Worm (Caenorhabditis elegans) whole organism, L4 larva: ENCODE measurements around the gene ZC262.2.

Experiments
- D1046.2 ChIP-seq: fragments of 200-800 bp; sonication (Bioruptor generic); IDR thresholded peaks from 2 replicates; pipeline ENCODE4 v1.3.6; 2022; ENCODE audit warnings: missing genetic modification characterization, missing compliant biosample characterization
- F10B5.3 ChIP-seq: sonication (generic microtip); optimal IDR thresholded peaks from 2 replicates; lab custom pipeline; 2016; ENCODE audit warnings: mild to moderate bottlenecking, missing genetic modification characterization, missing compliant biosample characterization
- Y105C5A.15 ChIP-seq: fragments of 200-800 bp; sonication (Bioruptor generic); IDR thresholded peaks from 2 replicates; pipeline ENCODE4 v1.3.6; 2022; ENCODE audit warnings: missing genetic modification characterization, missing compliant biosample characterization
- Y48G9A.11 ChIP-seq: fragments of 200-800 bp; sonication (Bioruptor generic); IDR thresholded peaks from 2 replicates; pipeline ENCODE4 v1.3.6; 2022; ENCODE audit warnings: missing genetic modification reagents, missing genetic modification characterization, missing compliant biosample characterization
- aly-2 ChIP-seq: sonication (generic microtip); optimal IDR thresholded peaks from 2 replicates; lab custom pipeline; 2018; ENCODE audit warnings: missing biosample characterization, missing genetic modification characterization
- arid-1 ChIP-seq: fragments of 200-800 bp; sonication (Bioruptor generic); conservative IDR thresholded peaks from 2 replicates; pipeline ENCODE4 v1.3.6; 2022; ENCODE audit warnings: missing genetic modification reagents, missing genetic modification characterization, missing compliant biosample characterization
- ceh-44 ChIP-seq: fragments of 200-800 bp; sonication (Bioruptor generic); IDR thresholded peaks from 2 replicates; pipeline ENCODE4 v1.3.6; 2022; ENCODE audit warnings: missing genetic modification reagents, missing genetic modification characterization, missing compliant biosample characterization
- daf-8 ChIP-seq: fragments of 200-800 bp; sonication (Bioruptor generic); IDR thresholded peaks from 2 replicates; pipeline ENCODE4 v1.3.6; 2022; ENCODE audit warnings: missing genetic modification characterization, missing compliant biosample characterization
- dmd-6 ChIP-seq: fragments of 200-800 bp; sonication (Bioruptor generic); IDR thresholded peaks from 2 replicates; pipeline ENCODE4 v1.3.6; 2022; ENCODE audit warnings: missing genetic modification reagents, missing genetic modification characterization, missing compliant biosample characterization
- dmd-8 ChIP-seq: fragments of 200-800 bp; sonication (Bioruptor generic); IDR thresholded peaks from 2 replicates; pipeline ENCODE4 v1.3.6; 2022; ENCODE audit warnings: missing genetic modification characterization, missing compliant biosample characterization
- dmd-9 ChIP-seq: fragments of 200-800 bp; sonication (Bioruptor generic); IDR thresholded peaks from 2 replicates; pipeline ENCODE4 v1.3.6; 2022; ENCODE audit warnings: missing genetic modification reagents, missing genetic modification characterization, missing compliant biosample characterization
- duxl-1 ChIP-seq: sonication (generic microtip); optimal IDR thresholded peaks from 2 replicates; lab custom pipeline; 2016; ENCODE audit warnings: mild to moderate bottlenecking, missing genetic modification characterization, moderate library complexity, missing compliant biosample characterization; ENCODE audit not compliant: poor library complexity
- egl-43 ChIP-seq: fragments of 200-800 bp; sonication (Bioruptor generic); IDR thresholded peaks from 2 replicates; pipeline ENCODE4 v1.3.6; 2022; ENCODE audit warnings: missing genetic modification reagents, missing genetic modification characterization, missing compliant biosample characterization
- fkh-10 ChIP-seq: fragments of 150-350 bp; optimal IDR thresholded peaks from 2 replicates; lab custom pipeline; 2014; ENCODE audit warnings: missing biosample characterization, missing genetic modification reagents, missing genetic modification characterization
- gei-8 ChIP-seq: fragments of 200-800 bp; sonication (Bioruptor generic); optimal IDR thresholded peaks from 2 replicates; lab custom pipeline; 2018; ENCODE audit warnings: mild to moderate bottlenecking, missing genetic modification characterization, missing compliant biosample characterization
- hlh-11 ChIP-seq: fragments of 200-800 bp; sonication (Bioruptor generic); optimal IDR thresholded peaks from 2 replicates; lab custom pipeline; 2018; ENCODE audit warnings: mild to moderate bottlenecking, missing genetic modification characterization, missing compliant biosample characterization
- hlh-30 ChIP-seq: sonication (generic microtip); optimal IDR thresholded peaks from 2 replicates; lab custom pipeline; 2017; ENCODE audit warnings: antibody characterized with exemption, mild to moderate bottlenecking, missing genetic modification characterization, missing compliant biosample characterization; ENCODE audit not compliant: insufficient read depth
- hmg-1.1 ChIP-seq: fragments of 200-800 bp; sonication (Bioruptor generic); IDR thresholded peaks from 2 replicates; pipeline ENCODE4 v1.3.6; 2022; ENCODE audit warnings: missing genetic modification reagents, missing genetic modification characterization, missing compliant biosample characterization
- jun-1 ChIP-seq: fragments of 150-350 bp; optimal IDR thresholded peaks from 2 replicates; lab custom pipeline; 2014; ENCODE audit warnings: missing biosample characterization, missing genetic modification reagents, missing genetic modification characterization
- lin-38 ChIP-seq: fragments of 200-800 bp; sonication (Bioruptor generic); IDR thresholded peaks from 2 replicates; pipeline ENCODE4 v1.3.6; 2022; ENCODE audit warnings: missing genetic modification reagents, missing genetic modification characterization, missing compliant biosample characterization
- lir-3 ChIP-seq: sonication (generic microtip); optimal IDR thresholded peaks from 2 replicates; lab custom pipeline; 2016; ENCODE audit warnings: mild to moderate bottlenecking, missing genetic modification characterization, missing compliant biosample characterization
- madf-9 ChIP-seq: fragments of 200-800 bp; sonication (Bioruptor generic); conservative IDR thresholded peaks from 2 replicates; pipeline ENCODE4 v1.3.6; 2022; ENCODE audit warnings: missing genetic modification reagents, missing genetic modification characterization, missing compliant biosample characterization
- mdl-1 ChIP-seq, 2 experiments: fragments of 150-350 bp in 1 of 2; sonication (generic microtip) in 1 of 2; optimal IDR thresholded peaks; 2 replicates each; lab custom pipeline; 2014 to 2017; ENCODE audit warnings: missing biosample characterization in 2 of 2, missing genetic modification characterization in 2 of 2
- mdt-29 ChIP-seq: fragments of 200-800 bp; sonication (Bioruptor generic); IDR thresholded peaks from 2 replicates; pipeline ENCODE4 v1.3.6; 2022; ENCODE audit warnings: missing genetic modification reagents, missing genetic modification characterization, missing compliant biosample characterization
- mep-1 ChIP-seq: fragments of 150-350 bp; sonication (generic microtip); optimal IDR thresholded peaks from 3 replicates; lab custom pipeline; 2014; ENCODE audit warnings: missing biosample characterization, missing genetic modification characterization
- mxl-2 ChIP-seq: fragments of 200-800 bp; sonication (Bioruptor generic); conservative IDR thresholded peaks from 2 replicates; pipeline ENCODE4 v1.3.6; 2022; ENCODE audit warnings: missing genetic modification reagents, missing genetic modification characterization, missing compliant biosample characterization
- nhr-102 ChIP-seq: sonication (generic microtip); optimal IDR thresholded peaks from 2 replicates; lab custom pipeline; 2016; ENCODE audit warnings: mild to moderate bottlenecking, missing genetic modification characterization, moderate library complexity, missing compliant biosample characterization
- nhr-111 ChIP-seq: fragments of 200-800 bp; sonication (Bioruptor generic); optimal IDR thresholded peaks from 2 replicates; lab custom pipeline; 2018; ENCODE audit warnings: mild to moderate bottlenecking, missing genetic modification characterization, missing compliant biosample characterization
- nhr-25 ChIP-seq: sonication (generic microtip); optimal IDR thresholded peaks from 2 replicates; lab custom pipeline; 2017; ENCODE audit warnings: missing genetic modification characterization, mild to moderate bottlenecking, missing compliant biosample characterization, antibody characterized with exemption, moderate library complexity, borderline replicate concordance; ENCODE audit not compliant: insufficient read depth
- nhr-48 ChIP-seq: sonication (generic microtip); optimal IDR thresholded peaks from 2 replicates; lab custom pipeline; 2016; ENCODE audit warnings: mild to moderate bottlenecking, missing genetic modification characterization, missing compliant biosample characterization
- pha-4 ChIP-seq, 2 experiments: fragments of 150-350 bp in 1 of 2; fragments of 200-800 bp in 1 of 2; sonication (Bioruptor generic) in 1 of 2; IDR thresholded peaks in 1 of 2; optimal IDR thresholded peaks in 1 of 2; 2 replicates each; pipeline versions ENCODE4 v1.3.6 to Lab custom; 2014 to 2022; ENCODE audit warnings: missing genetic modification characterization in 2 of 2, missing genetic modification reagents in 2 of 2, missing biosample characterization in 1 of 2, missing compliant biosample characterization in 1 of 2
- php-3 ChIP-seq: fragments of 200-800 bp; sonication (Bioruptor generic); IDR thresholded peaks from 2 replicates; pipeline ENCODE4 v1.3.6; 2022; ENCODE audit warnings: missing genetic modification reagents, missing genetic modification characterization, missing compliant biosample characterization
- saeg-2 ChIP-seq: fragments of 200-800 bp; sonication (Bioruptor generic); IDR thresholded peaks from 2 replicates; pipeline ENCODE4 v1.3.6; 2022; ENCODE audit warnings: missing genetic modification reagents, missing genetic modification characterization, missing compliant biosample characterization
- spr-1 ChIP-seq: sonication (generic microtip); optimal IDR thresholded peaks from 2 replicates; lab custom pipeline; 2016; ENCODE audit warnings: mild to moderate bottlenecking, missing genetic modification characterization, missing compliant biosample characterization
- tra-1 ChIP-seq: fragments of 200-800 bp; sonication (Bioruptor generic); IDR thresholded peaks from 2 replicates; pipeline ENCODE4 v1.3.6; 2022; ENCODE audit warnings: missing genetic modification reagents, missing genetic modification characterization, missing compliant biosample characterization
- unc-130 ChIP-seq: sonication (generic microtip); optimal IDR thresholded peaks from 2 replicates; lab custom pipeline; 2016; ENCODE audit warnings: missing genetic modification reagents, missing genetic modification characterization, missing compliant biosample characterization
- unc-39 ChIP-seq: sonication (generic microtip); optimal IDR thresholded peaks from 2 replicates; lab custom pipeline; 2017; ENCODE audit warnings: missing biosample characterization, missing genetic modification characterization
- unc-62 ChIP-seq, 3 experiments: fragments of 150-350 bp in 1 of 3; sonication (generic microtip); optimal IDR thresholded peaks in 2 of 3; peaks in 1 of 3; 1 replicate in 1 of 3; 2 replicates in 2 of 3; lab custom pipeline; 2014 to 2017; ENCODE audit warnings: missing biosample characterization in 3 of 3, missing genetic modification characterization in 3 of 3, missing genetic modification reagents in 3 of 3, missing genotype in 1 of 3
- vab-7 ChIP-seq: fragments of 200-800 bp; sonication (Bioruptor generic); IDR thresholded peaks from 2 replicates; pipeline ENCODE4 v1.3.6; 2022; ENCODE audit warnings: missing genetic modification reagents, missing genetic modification characterization, missing compliant biosample characterization
- zag-1 ChIP-seq: fragments of 150-350 bp; optimal IDR thresholded peaks from 2 replicates; lab custom pipeline; 2014; ENCODE audit warnings: missing biosample characterization, missing genetic modification characterization
- zip-11 ChIP-seq: fragments of 200-800 bp; sonication (Bioruptor generic); IDR thresholded peaks from 2 replicates; pipeline ENCODE4 v1.3.6; 2022; ENCODE audit warnings: missing genetic modification characterization, missing compliant biosample characterization
- zip-2 ChIP-seq: fragments of 150-350 bp; optimal IDR thresholded peaks from 2 replicates; lab custom pipeline; 2014; ENCODE audit warnings: missing biosample characterization, missing genetic modification characterization
- ztf-7 ChIP-seq: fragments of 150-350 bp; optimal IDR thresholded peaks from 2 replicates; lab custom pipeline; 2014; ENCODE audit warnings: missing biosample characterization, missing genetic modification characterization

The ZC262.2 gene

DNA sequence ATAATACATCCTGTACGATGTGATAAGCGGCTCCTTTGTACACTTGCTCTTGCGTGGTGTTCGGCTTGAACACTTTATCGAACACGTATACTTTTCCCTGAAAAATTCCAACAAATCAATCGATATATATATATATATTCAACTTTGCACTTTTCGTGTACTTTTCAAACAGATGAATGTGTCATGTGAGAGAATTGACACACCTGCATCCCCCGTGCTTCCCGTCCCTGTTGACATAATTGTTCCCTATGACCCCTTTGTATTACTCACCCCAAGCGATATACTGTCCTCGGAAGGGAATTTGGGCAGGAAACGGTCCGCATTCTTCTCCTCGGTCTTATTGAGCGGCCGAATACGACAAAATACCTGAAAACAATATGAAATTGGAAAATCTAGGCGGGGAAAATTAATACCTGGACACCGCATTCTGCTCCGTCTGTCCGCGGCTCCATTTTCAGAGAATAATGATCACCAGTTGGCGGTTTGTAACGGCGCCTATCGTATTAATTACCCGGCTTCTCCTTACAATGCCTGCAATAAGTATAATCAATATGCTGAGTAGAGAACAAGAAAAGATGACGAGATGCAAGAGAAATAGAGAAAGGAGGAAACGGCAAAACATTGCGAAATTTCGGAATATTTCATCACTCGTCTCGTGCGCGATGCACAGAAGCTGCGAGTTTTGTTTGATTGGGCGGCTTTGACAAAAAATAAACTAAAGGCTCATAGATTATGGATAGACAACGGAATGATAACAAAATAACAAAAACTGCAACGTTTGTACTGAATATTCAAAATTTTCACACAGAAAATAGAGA lies 23.0 kb downstream of the ZC262.2 start, which contains the start of gene unc-116 (continued):
- TF ChIP-seq madf-9, result no peak
- no peak for TF ChIP-seq lin-38 (GFP tag; lab: Robert Waterston, UW)
- TF ChIP-seq hlh-11, result no peak
- TF ChIP-seq Y48G9A.11 (GFP tag; lab: Robert Waterston, UW), result no peak
- TF ChIP-seq D1046.2 (GFP tag; lab: Robert Waterston, UW), result no peak
- no peak for TF ChIP-seq mdt-29 (GFP tag; lab: Robert Waterston, UW)
- TF ChIP-seq fkh-10 (GFP tag; lab: Kevin White, UChicago), result no peak
- no peak for TF ChIP-seq pha-4 (GFP tag; IDR thresholded peaks at IDR 0.05; lab: Robert Waterston, UW)
- TF ChIP-seq pha-4 (tag; optimal IDR thresholded peaks at IDR 0.05; lab: Kevin White, UChicago), result peak; percentile 8
- no peak for TF ChIP-seq dmd-6 (GFP tag; lab: Robert Waterston, UW)
- no peak for TF ChIP-seq spr-1 (tag; lab: Kevin White, UChicago)
- no peak for TF ChIP-seq nhr-48 (tag; lab: Kevin White, UChicago)
- peak; percentile 79 for TF ChIP-seq hlh-30 (tag; lab: Kevin White, UChicago)
- no peak for TF ChIP-seq zag-1 (tag; lab: Kevin White, UChicago)
- TF ChIP-seq mep-1 (tag; lab: Kevin White, UChicago), result no peak
- 0 out of 2 replicates have a peak, but pooled peaks have one; percentile 31 for TF ChIP-seq dmd-9 (GFP tag; lab: Robert Waterston, UW)
- no peak for TF ChIP-seq F10B5.3 (tag; lab: Kevin White, UChicago)
- TF ChIP-seq hmg-1.1 (GFP tag; lab: Robert Waterston, UW), result peak; percentile 51
- TF ChIP-seq mxl-2, result no peak
- no peak for TF ChIP-seq saeg-2
- no peak for TF ChIP-seq php-3 (GFP tag; lab: Robert Waterston, UW)
- TF ChIP-seq nhr-25 (tag; lab: Kevin White, UChicago), result no peak
- TF ChIP-seq ceh-44 (GFP tag; lab: Robert Waterston, UW), result no peak
- 0 out of 2 replicates have a peak, but pooled peaks have one; percentile 28 for TF ChIP-seq egl-43 (GFP tag; lab: Robert Waterston, UW)

DNA sequence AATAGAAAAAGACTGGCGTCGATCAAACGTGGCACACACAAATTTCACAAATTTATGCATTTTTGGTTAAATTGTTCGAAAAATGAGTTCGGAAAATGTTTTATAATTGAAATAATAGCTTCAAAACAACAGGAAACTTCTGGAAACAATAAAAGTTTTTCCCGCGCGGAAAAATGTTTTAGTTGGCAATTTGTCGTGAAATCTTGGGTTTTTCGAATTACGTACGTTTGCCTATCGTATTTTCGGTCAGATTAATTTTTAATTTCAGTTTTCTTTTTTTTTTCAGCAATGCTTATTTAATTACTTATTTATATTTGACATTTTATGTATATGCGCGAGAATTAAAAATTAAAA lies 23.6 kb downstream of the ZC262.2 start:
- TF ChIP-seq zip-11 (GFP tag; lab: Robert Waterston, UW), result no peak
- 0 out of 2 replicates have a peak, but pooled peaks have one; percentile 9 for TF ChIP-seq Y48G9A.11 (GFP tag; lab: Robert Waterston, UW)

DNA sequence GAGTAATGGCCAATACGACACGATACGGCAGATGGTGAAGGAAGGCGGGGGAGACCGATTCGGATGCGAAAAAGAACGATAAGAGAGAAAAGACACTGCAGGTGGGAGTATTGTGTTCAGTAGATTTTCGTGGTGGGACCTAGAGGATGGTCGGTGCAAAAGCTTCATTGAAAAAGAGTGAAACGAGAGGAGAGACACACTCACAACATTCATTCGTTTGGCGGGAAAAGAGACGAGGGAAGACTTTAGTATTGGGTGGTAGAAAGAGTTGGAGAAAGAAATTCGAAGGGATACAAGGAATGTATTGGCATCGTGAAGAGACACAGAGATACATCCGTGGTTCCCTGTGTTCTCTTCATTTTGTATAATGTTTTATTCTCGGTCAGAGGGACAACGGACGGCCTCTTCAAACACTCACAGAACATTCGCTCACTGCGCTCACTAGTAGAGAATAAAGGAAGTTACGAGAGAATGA lies 24.6 kb downstream of the ZC262.2 start:
- TF ChIP-seq spr-1 (tag; lab: Kevin White, UChicago) (no peak), unc-39 (no peak), unc-62 (GFP tag; optimal IDR thresholded peaks at IDR 0.05 in 1 of 2; lab: Kevin White, UChicago) (no peak), unc-62 (tag; optimal IDR thresholded peaks at IDR 0.05; lab: Kevin White, UChicago) (no peak), fkh-10 (GFP tag; lab: Kevin White, UChicago) (peak; percentile 33), daf-8 (GFP tag; lab: Robert Waterston, UW) (no peak), arid-1 (GFP tag; lab: Robert Waterston, UW) (peak; percentile 27; the same call in 1 of the 2 replicates), lir-3 (no peak), unc-130 (no peak), mdl-1 (tag; optimal IDR thresholded peaks at IDR 0.05; lab: Kevin White, UChicago) (peak in 1 of 2 experiments; percentile 58), jun-1 (tag; lab: Kevin White, UChicago) (no peak), nhr-102 (tag; lab: Kevin White, UChicago) (peak; percentile 40), nhr-111 (GFP tag; lab: Kevin White, UChicago) (no peak), duxl-1 (tag; lab: Kevin White, UChicago) (peak; percentile 37), dmd-8 (GFP tag; lab: Robert Waterston, UW) (no peak), dmd-6 (GFP tag; lab: Robert Waterston, UW) (peak; percentile 53; the same call in 1 of the 2 replicates), vab-7 (GFP tag; lab: Robert Waterston, UW) (no peak), ztf-7 (tag; lab: Kevin White, UChicago) (peak; percentile 50), zip-2 (no peak), madf-9 (no peak), mep-1 (tag; lab: Kevin White, UChicago) (peak; percentile 92), Y105C5A.15 (GFP tag; lab: Robert Waterston, UW) (no peak), tra-1 (GFP tag; lab: Robert Waterston, UW) (0 out of 2 replicates have a peak, but pooled peaks have one; percentile 17), gei-8 (no peak), aly-2 (no peak), mxl-2 (no peak)
